Fruit fly (Drosophila melanogaster) whole organism, wandering third instar larva: ENCODE measurements around the gene CG34165.
A peak's percentile ranks its signal among the peaks of the same experiment; 100 is the strongest.
"Not testable (repeated sequence)": the region's sequence is repeated elsewhere in the genome, so short reads cannot be mapped to it uniquely, and the experiment has no call there.

Experiments
- CG9705 ChIP-seq: fragments of 200-800 bp; sonication (Bioruptor generic); optimal IDR thresholded peaks from 2 replicates; lab custom pipeline; 2018; ENCODE audit warnings: missing biosample characterization, mild to moderate bottlenecking, missing genetic modification characterization
- Dfd ChIP-seq: fragments of >200 bp; optimal IDR thresholded peaks from 2 replicates; lab custom pipeline; 2017; ENCODE audit warnings: missing biosample characterization, missing genetic modification characterization
- Dif ChIP-seq: fragments of 200-275, 200-300 bp; sonication (Bioruptor generic); optimal IDR thresholded peaks from 2 replicates; lab custom pipeline; 2018; ENCODE audit warnings: missing biosample characterization, missing genetic modification characterization; ENCODE audit not compliant: partially characterized antibody
- GATAd ChIP-seq: sonication (Bioruptor generic); optimal IDR thresholded peaks from 2 replicates; lab custom pipeline; 2016; ENCODE audit warnings: missing biosample characterization, missing genetic modification characterization
- Hr78 ChIP-seq: fragments of >200 bp; optimal IDR thresholded peaks from 2 replicates; lab custom pipeline; 2017; ENCODE audit warnings: missing biosample characterization, missing genetic modification characterization
- Hr83 ChIP-seq: fragments of 200-300 bp; sonication (Bioruptor generic); optimal IDR thresholded peaks from 2 replicates; lab custom pipeline; 2016; ENCODE audit warnings: missing biosample characterization, mild to moderate bottlenecking, missing genetic modification characterization, moderate library complexity; ENCODE audit not compliant: poor library complexity, severe bottlenecking
- Mio ChIP-seq: sonication (Bioruptor generic); optimal IDR thresholded peaks from 2 replicates; lab custom pipeline; 2016; ENCODE audit warnings: missing biosample characterization, missing genetic modification characterization
- OdsH ChIP-seq: fragments of 200-800 bp; sonication (Bioruptor generic); optimal IDR thresholded peaks from 2 replicates; lab custom pipeline; 2016; ENCODE audit warnings: missing biosample characterization, mild to moderate bottlenecking, missing genetic modification characterization
- Rel ChIP-seq, 2 experiments: fragments of 200-800 bp; sonication (Bioruptor generic) in 1 of 2; optimal IDR thresholded peaks; 2 replicates in 1 of 2; 3 replicates in 1 of 2; lab custom pipeline; 2016 to 2019; ENCODE audit warnings: mild to moderate bottlenecking in 2 of 2, missing biosample characterization in 2 of 2, missing genetic modification characterization in 2 of 2, moderate library complexity in 1 of 2
- Sp1 ChIP-seq: fragments of 200-800 bp; sonication (Bioruptor generic); optimal IDR thresholded peaks from 3 replicates; lab custom pipeline; 2019; ENCODE audit warnings: missing biosample characterization, mild to moderate bottlenecking, missing genetic modification characterization, moderate library complexity
- Vsx2 ChIP-seq: fragments of 200-300, 225-300 bp; sonication (Bioruptor generic); optimal IDR thresholded peaks from 2 replicates; lab custom pipeline; 2018; ENCODE audit warnings: missing biosample characterization, missing genetic modification characterization; ENCODE audit not compliant: partially characterized antibody
- dl ChIP-seq, 2 experiments: fragments of 175-275, 200-275 bp in 1 of 2; fragments of 200-275 bp in 1 of 2; sonication (Bioruptor generic); optimal IDR thresholded peaks; lab custom pipeline; 2018; ENCODE audit warnings: mild to moderate bottlenecking in 2 of 2, missing biosample characterization in 2 of 2, missing genetic modification characterization in 2 of 2, moderate library complexity in 2 of 2; ENCODE audit not compliant: partially characterized antibody in 2 of 2, insufficient read depth in 1 of 2
- dmrt93B ChIP-seq: fragments of 200-800 bp; sonication (Bioruptor generic); optimal IDR thresholded peaks from 2 replicates; lab custom pipeline; 2018; ENCODE audit warnings: missing biosample characterization, mild to moderate bottlenecking, missing genetic modification characterization
- ey ChIP-seq: fragments of 200-800 bp; sonication (Bioruptor generic); optimal IDR thresholded peaks from 2 replicates; lab custom pipeline; 2016; ENCODE audit warnings: missing biosample characterization, missing genetic modification characterization
- foxo ChIP-seq, 2 experiments: fragments of 200-800 bp; sonication (Bioruptor generic); optimal IDR thresholded peaks; 2 replicates in 1 of 2; 3 replicates in 1 of 2; lab custom pipeline; 2016 to 2017; ENCODE audit warnings: missing biosample characterization in 2 of 2, missing genetic modification characterization in 2 of 2
- h ChIP-seq: fragments of 200-800 bp; sonication (Bioruptor generic); optimal IDR thresholded peaks from 3 replicates; lab custom pipeline; 2016; ENCODE audit warnings: missing biosample characterization, mild to moderate bottlenecking, missing genetic modification characterization
- jim ChIP-seq: fragments of 175-275, 200-325 bp; sonication (Bioruptor generic); optimal IDR thresholded peaks from 2 replicates; lab custom pipeline; 2016; ENCODE audit warnings: missing biosample characterization, mild to moderate bottlenecking, missing genetic modification characterization
- lola ChIP-seq: fragments of >200 bp; optimal IDR thresholded peaks from 2 replicates; lab custom pipeline; 2017; ENCODE audit warnings: missing biosample characterization, missing genetic modification characterization
- psq ChIP-seq: fragments of 200-800 bp; sonication (Bioruptor generic); optimal IDR thresholded peaks from 3 replicates; lab custom pipeline; 2017; ENCODE audit warnings: missing biosample characterization, mild to moderate bottlenecking, missing genetic modification characterization, moderate library complexity
- sv ChIP-seq: fragments of 200-800 bp; sonication (Bioruptor generic); optimal IDR thresholded peaks from 3 replicates; lab custom pipeline; 2016; ENCODE audit warnings: missing biosample characterization, missing genetic modification characterization
- tai ChIP-seq: sonication (Bioruptor generic); optimal IDR thresholded peaks from 2 replicates; lab custom pipeline; 2016; ENCODE audit warnings: missing biosample characterization, missing genetic modification characterization
- woc ChIP-seq: sonication (Bioruptor generic); optimal IDR thresholded peaks from 2 replicates; lab custom pipeline; 2016; ENCODE audit warnings: missing biosample characterization, mild to moderate bottlenecking, missing genetic modification characterization

Gene CG34165

DNA sequence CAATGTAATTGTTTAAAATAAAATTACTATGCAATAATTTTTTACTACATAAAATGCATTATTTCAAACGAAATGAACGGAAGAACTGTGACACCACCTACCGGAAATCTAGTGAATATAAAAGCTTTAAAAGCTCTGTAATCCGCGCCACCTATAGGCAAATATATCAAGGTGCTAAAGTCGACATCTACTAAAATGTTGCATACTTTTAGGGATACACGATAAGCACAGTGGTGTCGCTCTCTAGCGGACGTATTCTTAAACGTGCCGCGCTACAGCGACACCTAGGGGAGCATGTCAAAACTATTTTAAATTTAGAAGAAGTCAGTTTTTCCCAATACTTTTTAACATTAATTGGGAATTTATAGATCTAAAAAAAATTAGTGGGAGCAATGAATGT lies 7.4 kb upstream of the CG34165 start (continued):
- TF ChIP-seq Sp1 (no peak), CG9705 (GFP tag; lab: Kevin White, UChicago) (peak; percentile 40), Vsx2 (GFP tag; lab: Kevin White, UChicago) (no peak), sv (GFP tag; lab: Kevin White, UChicago) (peak; percentile 68), lola (GFP tag; lab: Kevin White, UChicago) (no peak), GATAd (GFP tag; lab: Kevin White, UChicago) (no peak), dl (GFP tag; optimal IDR thresholded peaks at IDR 0.05; lab: Kevin White, UChicago; ENCODE audit: insufficient read depth in 1 of 2, partially characterized antibody in 2 of 2) (no peak), Dfd (GFP tag; lab: Kevin White, UChicago) (no peak), Mio (peak; percentile 2)

DNA sequence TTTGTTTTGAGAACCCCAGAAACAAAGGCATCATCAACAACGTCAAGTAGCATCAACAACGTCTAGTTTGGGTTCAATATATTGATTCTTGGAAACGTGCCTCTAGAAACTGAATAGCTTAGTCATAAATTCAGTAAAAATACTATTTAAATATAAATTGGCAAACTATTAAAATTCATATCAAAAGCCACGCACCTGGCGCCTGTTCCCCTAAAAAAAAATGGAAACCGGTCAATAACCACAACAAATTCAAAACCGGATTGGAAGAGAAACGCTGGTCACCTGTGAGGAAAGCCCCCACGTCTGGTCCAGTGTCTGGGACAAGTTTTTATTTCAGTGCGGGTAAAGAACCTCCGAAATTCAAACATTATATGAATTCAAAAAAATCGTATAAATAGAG lies 1.3 kb upstream of the CG34165 start, which contains the start of gene CG15282:
CG15282 (plus strand) TSS at position 227 of the 400 bp plus-strand sequence.
- TF ChIP-seq lola (GFP tag; lab: Kevin White, UChicago): no peak
- TF ChIP-seq foxo (GFP tag; optimal IDR thresholded peaks at IDR 0.05; lab: Kevin White, UChicago): no peak
- TF ChIP-seq Dif (GFP tag; lab: Kevin White, UChicago): peak; percentile 3
- no peak for TF ChIP-seq woc (GFP tag; lab: Kevin White, UChicago)
- TF ChIP-seq OdsH (GFP tag; lab: Kevin White, UChicago): no peak
- no peak for TF ChIP-seq Mio
- no peak for TF ChIP-seq Rel (GFP tag; optimal IDR thresholded peaks at IDR 0.05; lab: Kevin White, UChicago)
- TF ChIP-seq Rel (tag; optimal IDR thresholded peaks at IDR 0.05; lab: Kevin White, UChicago): peak; percentile 49
- no peak for TF ChIP-seq jim
- no peak for TF ChIP-seq psq (GFP tag; lab: Kevin White, UChicago)

DNA sequence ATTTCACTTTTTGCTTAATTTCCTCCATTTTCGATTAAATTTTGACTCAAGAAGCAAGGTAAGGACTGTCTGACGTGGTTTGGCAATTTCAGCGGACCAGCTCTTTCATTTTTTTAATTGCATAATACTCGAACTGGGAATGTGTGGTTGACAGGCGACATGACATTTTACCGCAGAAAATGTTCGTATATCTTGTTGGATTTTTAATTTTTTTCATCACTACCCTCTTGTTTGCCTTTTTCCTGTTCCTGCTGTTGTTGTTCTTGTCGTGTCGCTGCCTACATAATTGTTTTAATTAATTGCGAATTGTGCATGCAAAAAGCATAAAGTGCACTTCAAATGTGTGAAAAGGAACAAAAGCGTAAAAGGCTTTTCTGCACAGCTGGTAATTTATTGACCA lies 16.5 kb downstream of the CG34165 start, which contains the start of gene CG42685:
CG42685 (minus strand) TSS at position 101 of the 400 bp plus-strand sequence.
- TF ChIP-seq sv (GFP tag; lab: Kevin White, UChicago) (no peak), dl (GFP tag; optimal IDR thresholded peaks at IDR 0.05; lab: Kevin White, UChicago; ENCODE audit: insufficient read depth in 1 of 2, partially characterized antibody in 2 of 2) (no peak), dmrt93B (GFP tag; lab: Kevin White, UChicago) (no peak), Dif (GFP tag; lab: Kevin White, UChicago) (no peak)

DNA sequence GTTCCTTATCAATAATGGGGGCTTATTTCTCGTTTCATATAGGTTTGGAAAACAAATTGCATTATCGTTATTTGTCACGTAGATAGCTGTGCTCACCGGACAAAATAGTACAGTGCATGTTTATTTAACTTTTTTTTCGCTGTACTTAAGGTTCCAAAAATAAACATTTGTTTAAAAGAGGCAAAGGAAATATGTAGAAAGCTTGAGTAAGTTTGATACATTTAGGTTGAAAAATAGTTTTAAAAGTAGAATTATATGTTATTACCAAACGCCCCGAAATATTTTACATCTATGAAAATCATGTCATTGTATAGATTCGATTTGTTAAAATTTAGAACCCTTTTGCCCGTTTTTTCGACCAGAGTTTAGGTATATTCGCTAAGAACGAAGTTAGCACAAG lies 22.0 kb downstream of the CG34165 start, which contains the start of gene CG31835:
CG31835 (plus strand) TSS at position 301 of the 400 bp plus-strand sequence.
- not testable (repeated sequence) for TF ChIP-seq CG9705, ey, OdsH (GFP tag; lab: Kevin White, UChicago)
- TF ChIP-seq, all 38 proteins: peak for 0; not testable (repeated sequence) for 38

DNA sequence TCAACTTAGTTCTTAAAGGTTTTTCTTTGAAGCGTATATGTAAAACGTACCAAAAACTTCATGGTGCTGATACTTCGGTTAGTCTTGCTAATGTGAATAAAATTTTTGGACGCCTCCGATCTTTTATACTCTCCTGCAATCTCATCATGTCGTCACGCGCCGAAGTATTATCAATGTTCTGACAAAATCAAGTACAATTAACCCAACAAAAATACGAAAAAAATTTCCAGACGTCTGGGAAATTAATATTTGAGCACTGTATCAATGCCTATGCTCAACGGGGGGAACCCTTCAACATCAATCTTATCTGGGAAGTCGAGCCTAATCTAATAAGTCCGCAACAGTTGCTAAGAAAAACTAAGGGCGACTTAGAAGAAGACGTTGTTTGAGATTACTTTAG lies 24.1 kb downstream of the CG34165 start, which contains the start of gene CG31775:
CG31775 (minus strand) TSS at position 101 of the 400 bp plus-strand sequence.
- not testable (repeated sequence) for TF ChIP-seq ey, h, Vsx2 (GFP tag; lab: Kevin White, UChicago)

DNA sequence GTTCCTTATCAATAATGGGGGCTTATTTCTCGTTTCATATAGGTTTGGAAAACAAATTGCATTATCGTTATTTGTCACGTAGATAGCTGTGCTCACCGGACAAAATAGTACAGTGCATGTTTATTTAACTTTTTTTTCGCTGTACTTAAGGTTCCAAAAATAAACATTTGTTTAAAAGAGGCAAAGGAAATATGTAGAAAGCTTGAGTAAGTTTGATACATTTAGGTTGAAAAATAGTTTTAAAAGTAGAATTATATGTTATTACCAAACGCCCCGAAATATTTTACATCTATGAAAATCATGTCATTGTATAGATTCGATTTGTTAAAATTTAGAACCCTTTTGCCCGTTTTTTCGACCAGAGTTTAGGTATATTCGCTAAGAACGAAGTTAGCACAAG lies 26.1 kb downstream of the CG34165 start, which contains the start of gene CG42585:
CG42585 (plus strand) TSS at position 301 of the 400 bp plus-strand sequence.
- TF ChIP-seq Hr83 (GFP tag; lab: Kevin White, UChicago); psq (GFP tag; lab: Kevin White, UChicago); Mio: not testable (repeated sequence)

DNA sequence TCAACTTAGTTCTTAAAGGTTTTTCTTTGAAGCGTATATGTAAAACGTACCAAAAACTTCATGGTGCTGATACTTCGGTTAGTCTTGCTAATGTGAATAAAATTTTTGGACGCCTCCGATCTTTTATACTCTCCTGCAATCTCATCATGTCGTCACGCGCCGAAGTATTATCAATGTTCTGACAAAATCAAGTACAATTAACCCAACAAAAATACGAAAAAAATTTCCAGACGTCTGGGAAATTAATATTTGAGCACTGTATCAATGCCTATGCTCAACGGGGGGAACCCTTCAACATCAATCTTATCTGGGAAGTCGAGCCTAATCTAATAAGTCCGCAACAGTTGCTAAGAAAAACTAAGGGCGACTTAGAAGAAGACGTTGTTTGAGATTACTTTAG lies 28.2 kb downstream of the CG34165 start, which contains the start of gene CG42586:
CG42586 (minus strand) TSS at position 101 of the 400 bp plus-strand sequence.
- not testable (repeated sequence) for TF ChIP-seq Hr78; CG9705 (GFP tag; lab: Kevin White, UChicago); tai
